Worm (Caenorhabditis elegans) whole organism, mixed stage, embryonic: Measurements from ENCODE around the gene T05C12.4.
A peak's percentile ranks its signal among the peaks of the same experiment; 100 is the strongest.

Experiments
- M03D4.4 ChIP-seq: sonication (generic microtip); optimal IDR thresholded peaks from 2 replicates; lab custom pipeline; 2017; ENCODE audit warnings: mild to moderate bottlenecking, missing genetic modification characterization, missing compliant biosample characterization
- bed-3 ChIP-seq: fragments of 200-800 bp; sonication (Bioruptor generic); optimal IDR thresholded peaks from 3 replicates; lab custom pipeline; 2018; ENCODE audit warnings: mild to moderate bottlenecking, missing genetic modification characterization, moderate library complexity, missing compliant biosample characterization
- blmp-1 ChIP-seq: fragments of 150-350 bp; optimal IDR thresholded peaks from 2 replicates; lab custom pipeline; 2014; ENCODE audit warnings: missing biosample characterization, missing genetic modification characterization
- ceh-39 ChIP-seq: fragments of 150-350 bp; optimal IDR thresholded peaks from 2 replicates; lab custom pipeline; 2014; ENCODE audit warnings: missing biosample characterization, missing genetic modification characterization
- ceh-43 ChIP-seq: fragments of 200-800 bp; sonication (Bioruptor generic); optimal IDR thresholded peaks from 2 replicates; lab custom pipeline; 2018; ENCODE audit warnings: mild to moderate bottlenecking, missing genetic modification characterization, moderate library complexity, missing compliant biosample characterization
- ceh-83 ChIP-seq: fragments of 200-800 bp; sonication (Bioruptor generic); optimal IDR thresholded peaks from 2 replicates; lab custom pipeline; 2018; ENCODE audit warnings: mild to moderate bottlenecking, missing genetic modification characterization, missing compliant biosample characterization
- ces-1 ChIP-seq: fragments of 150-350 bp; optimal IDR thresholded peaks from 2 replicates; lab custom pipeline; 2014; ENCODE audit warnings: missing biosample characterization, missing genetic modification reagents, missing genetic modification characterization
- cnd-1 ChIP-seq: fragments of 200-800 bp; sonication (Bioruptor generic); optimal IDR thresholded peaks from 2 replicates; lab custom pipeline; 2018; ENCODE audit warnings: mild to moderate bottlenecking, missing genetic modification characterization, missing compliant biosample characterization
- drap-1 ChIP-seq: fragments of 200-800 bp; sonication (Bioruptor generic); optimal IDR thresholded peaks from 3 replicates; lab custom pipeline; 2018; ENCODE audit warnings: mild to moderate bottlenecking, missing genetic modification characterization, missing compliant biosample characterization
- elt-1 ChIP-seq: sonication (generic microtip); optimal IDR thresholded peaks from 2 replicates; lab custom pipeline; 2017; ENCODE audit warnings: missing genetic modification characterization, mild to moderate bottlenecking, missing compliant biosample characterization, antibody characterized with exemption, moderate library complexity, borderline replicate concordance; ENCODE audit not compliant: insufficient read depth
- flh-1 ChIP-seq: fragments of 200-800 bp; sonication (Bioruptor generic); optimal IDR thresholded peaks from 2 replicates; lab custom pipeline; 2018; ENCODE audit warnings: mild to moderate bottlenecking, missing genetic modification characterization, moderate library complexity, missing compliant biosample characterization
- ham-2 ChIP-seq: fragments of 200-800 bp; sonication (Bioruptor generic); optimal IDR thresholded peaks from 2 replicates; lab custom pipeline; 2018; ENCODE audit warnings: mild to moderate bottlenecking, missing genetic modification characterization, missing compliant biosample characterization
- hlh-1 ChIP-seq: fragments of 150-350 bp; optimal IDR thresholded peaks from 2 replicates; lab custom pipeline; 2014; ENCODE audit warnings: missing biosample characterization, missing genetic modification reagents, missing genetic modification characterization
- lin-13 ChIP-seq: fragments of 150-350 bp; optimal IDR thresholded peaks from 2 replicates; lab custom pipeline; 2014; ENCODE audit warnings: missing biosample characterization, missing genetic modification characterization
- lin-32 ChIP-seq: fragments of 200-800 bp; sonication (Bioruptor generic); optimal IDR thresholded peaks from 2 replicates; lab custom pipeline; 2018; ENCODE audit warnings: mild to moderate bottlenecking, missing genetic modification characterization, missing compliant biosample characterization
- lsy-2 ChIP-seq: fragments of 150-350 bp; optimal IDR thresholded peaks from 2 replicates; lab custom pipeline; 2014; ENCODE audit warnings: missing biosample characterization, missing genetic modification characterization
- mab-5 ChIP-seq: fragments of 150-350 bp; optimal IDR thresholded peaks from 2 replicates; lab custom pipeline; 2014; ENCODE audit warnings: missing biosample characterization, missing genetic modification characterization
- mep-1 ChIP-seq: fragments of 150-350 bp; optimal IDR thresholded peaks from 2 replicates; lab custom pipeline; 2017; ENCODE audit warnings: missing biosample characterization, missing genetic modification reagents, missing genetic modification characterization, inconsistent platforms
- mls-2 ChIP-seq: sonication (generic microtip); optimal IDR thresholded peaks from 2 replicates; lab custom pipeline; 2016; ENCODE audit warnings: mild to moderate bottlenecking, missing genetic modification characterization, moderate library complexity, missing compliant biosample characterization
- nhr-237 ChIP-seq: fragments of 150-350 bp; optimal IDR thresholded peaks from 2 replicates; lab custom pipeline; 2014; ENCODE audit warnings: missing biosample characterization, missing genetic modification characterization
- nhr-76 ChIP-seq: sonication (generic microtip); optimal IDR thresholded peaks from 2 replicates; lab custom pipeline; 2017; ENCODE audit warnings: missing biosample characterization, missing genetic modification characterization
- sem-2 ChIP-seq: fragments of 200-800 bp; sonication (Bioruptor generic); optimal IDR thresholded peaks from 2 replicates; lab custom pipeline; 2018; ENCODE audit warnings: mild to moderate bottlenecking, missing genetic modification characterization, missing compliant biosample characterization
- snpc-4 ChIP-seq: fragments of 150-350 bp; optimal IDR thresholded peaks from 2 replicates; lab custom pipeline; 2014; ENCODE audit warnings: missing biosample characterization, missing genetic modification characterization
- sptf-1 ChIP-seq: sonication (generic microtip); optimal IDR thresholded peaks from 2 replicates; lab custom pipeline; 2017; ENCODE audit warnings: mild to moderate bottlenecking, missing genetic modification characterization, moderate library complexity, missing compliant biosample characterization
- tbx-8 ChIP-seq: fragments of 200-800 bp; sonication (Bioruptor generic); optimal IDR thresholded peaks from 2 replicates; lab custom pipeline; 2018; ENCODE audit warnings: mild to moderate bottlenecking, missing genetic modification characterization, moderate library complexity, missing compliant biosample characterization
- unc-120 ChIP-seq: sonication (generic microtip); optimal IDR thresholded peaks from 2 replicates; lab custom pipeline; 2017; ENCODE audit warnings: missing genetic modification characterization, missing compliant biosample characterization; ENCODE audit not compliant: poor library complexity, severe bottlenecking
- unc-39 ChIP-seq: fragments of 150-350 bp; optimal IDR thresholded peaks from 2 replicates; lab custom pipeline; 2014; ENCODE audit warnings: missing biosample characterization, missing genetic modification characterization
- unc-62 ChIP-seq: fragments of 150-350 bp; optimal IDR thresholded peaks from 2 replicates; lab custom pipeline; 2014; ENCODE audit warnings: missing biosample characterization, missing genetic modification reagents, missing genetic modification characterization
- zip-8 ChIP-seq: fragments of 150-350 bp; optimal IDR thresholded peaks from 2 replicates; lab custom pipeline; 2014; ENCODE audit warnings: missing biosample characterization, missing genetic modification characterization
- ztf-11 ChIP-seq: fragments of 150-350 bp; optimal IDR thresholded peaks from 2 replicates; lab custom pipeline; 2014; ENCODE audit warnings: missing biosample characterization, missing genetic modification characterization

T05C12.4 gene

DNA sequence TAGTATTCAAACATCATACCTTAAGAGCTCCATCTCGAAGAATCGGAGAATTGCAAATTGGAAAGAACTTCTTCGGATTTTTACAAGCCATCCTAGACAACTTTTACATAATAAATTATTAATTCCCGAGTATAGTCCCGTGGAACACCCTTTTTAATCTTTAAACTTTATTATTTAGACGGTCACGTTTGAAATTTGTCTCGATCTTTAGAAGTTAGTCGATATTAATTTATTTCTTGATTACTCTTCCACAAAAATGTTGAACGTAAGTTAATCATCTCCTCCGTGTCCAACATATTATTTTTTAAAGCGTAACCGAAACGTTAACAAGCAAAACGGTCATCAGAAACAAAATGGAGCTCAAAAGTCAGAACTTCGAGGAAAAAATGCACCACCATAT lies 6.7 kb downstream of the T05C12.4 start, which contains the start of the genes decr-1.3 and T05C12.1:
decr-1.3 (minus strand) TSS at position 101 of the 400 bp plus-strand sequence.
T05C12.1 (plus strand) TSS at position 232 of the 400 bp plus-strand sequence.
- no peak for TF ChIP-seq lin-32
- no peak for TF ChIP-seq nhr-237 (tag; lab: Kevin White, UChicago)

DNA sequence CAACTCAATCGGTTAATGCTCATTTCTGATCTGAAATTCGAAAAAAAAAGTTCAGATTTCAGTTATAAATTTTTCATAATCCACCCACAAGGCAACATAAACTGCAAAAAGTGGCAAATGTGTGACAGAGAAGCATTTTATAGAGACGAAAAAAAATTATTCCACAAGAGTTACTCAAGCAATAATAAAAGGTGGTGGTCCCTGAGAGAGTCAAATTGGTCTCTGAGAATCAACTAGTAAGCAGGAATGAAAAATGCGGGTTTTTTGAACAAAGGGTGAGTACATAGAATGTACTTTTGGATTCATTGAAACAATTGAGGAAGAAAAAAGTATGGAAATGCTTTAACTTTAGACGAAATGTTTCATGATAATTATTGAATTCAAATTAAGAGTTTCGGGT lies 9.8 kb downstream of the T05C12.4 start, which contains the start of gene T05C12.11:
T05C12.11 (minus strand) TSS at position 101 of the 400 bp plus-strand sequence.
- no peak for TF ChIP-seq unc-120 (tag; lab: Kevin White, UChicago)
- no peak for TF ChIP-seq lin-32
- TF ChIP-seq mls-2: no peak
- TF ChIP-seq M03D4.4 (tag; lab: Kevin White, UChicago): no peak
- TF ChIP-seq hlh-1 (tag; lab: Kevin White, UChicago): no peak
- no peak for TF ChIP-seq cnd-1
- TF ChIP-seq mep-1: no peak
- TF ChIP-seq ces-1: no peak
- no peak for TF ChIP-seq sem-2 (GFP tag; lab: Kevin White, UChicago)
- TF ChIP-seq ztf-11 (tag; lab: Kevin White, UChicago): no peak
- TF ChIP-seq flh-1 (GFP tag; lab: Kevin White, UChicago): no peak
- no peak for TF ChIP-seq drap-1 (GFP tag; lab: Kevin White, UChicago)
- TF ChIP-seq bed-3 (GFP tag; lab: Kevin White, UChicago): no peak
- TF ChIP-seq lin-13 (tag; lab: Kevin White, UChicago): no peak
- no peak for TF ChIP-seq elt-1 (tag; lab: Kevin White, UChicago)
- no peak for TF ChIP-seq tbx-8 (GFP tag; lab: Kevin White, UChicago)
- no peak for TF ChIP-seq zip-8 (tag; lab: Kevin White, UChicago)
- no peak for TF ChIP-seq lsy-2 (tag; lab: Kevin White, UChicago)
- TF ChIP-seq snpc-4: no peak
- no peak for TF ChIP-seq ham-2 (GFP tag; lab: Kevin White, UChicago)
- TF ChIP-seq, all 35 proteins: peak for 0

DNA sequence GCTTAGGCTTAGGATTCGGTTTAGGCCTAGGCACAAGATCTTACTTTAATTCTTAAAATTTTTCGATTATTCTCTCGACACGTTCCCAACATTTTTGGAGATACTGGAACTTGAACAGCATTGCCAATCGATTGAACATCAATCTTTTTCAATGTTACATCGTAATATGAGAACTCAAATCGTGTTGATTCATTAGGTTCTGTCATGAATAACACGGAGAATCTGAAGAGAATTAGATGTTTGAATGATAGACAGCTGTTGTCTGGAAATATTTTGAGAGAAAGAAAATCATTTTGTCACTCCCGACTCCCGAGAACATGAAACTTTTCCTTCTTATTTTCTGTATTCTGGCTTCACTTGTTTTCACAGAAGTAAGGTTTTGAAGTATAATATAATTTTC lies 10.9 kb downstream of the T05C12.4 start, which contains the start of gene T05C12.15:
T05C12.15 (plus strand) TSS at position 301 of the 400 bp plus-strand sequence.
- TF ChIP-seq mab-5 (no peak), unc-39 (tag; lab: Kevin White, UChicago) (no peak), ceh-83 (no peak), cnd-1 (no peak), ceh-39 (tag; lab: Kevin White, UChicago) (no peak), elt-1 (tag; lab: Kevin White, UChicago) (no peak), tbx-8 (GFP tag; lab: Kevin White, UChicago) (no peak), drap-1 (GFP tag; lab: Kevin White, UChicago) (no peak), mls-2 (no peak)

DNA sequence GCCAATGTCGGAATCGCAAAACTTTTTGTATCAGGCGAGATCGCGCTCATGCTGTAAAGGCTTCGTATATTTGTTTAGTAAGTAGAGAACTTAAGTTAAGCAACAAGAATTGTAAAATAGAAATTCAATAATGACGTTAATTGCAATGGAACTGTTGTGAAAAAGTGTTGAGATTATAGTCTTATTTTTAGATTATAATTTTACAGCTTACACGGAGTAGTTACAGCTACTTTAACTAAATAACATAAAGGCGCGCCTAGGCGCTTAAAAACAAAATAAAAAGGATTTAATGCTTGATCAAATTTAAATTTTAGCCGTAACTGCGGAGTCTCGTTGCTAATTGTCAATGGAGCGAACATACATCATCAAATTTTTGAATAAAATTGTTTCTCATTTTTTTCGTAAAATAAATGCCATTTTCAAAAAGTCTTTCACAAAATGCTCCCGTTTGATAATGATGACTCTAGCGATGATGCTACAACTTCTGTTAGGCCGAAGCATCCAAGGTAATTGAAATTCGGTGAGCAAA lies 18.0 kb downstream of the T05C12.4 start, which contains the start of the genes emb-27 and rrf-3:
emb-27 (minus strand) TSS at position 51 of the 529 bp plus-strand sequence.
rrf-3 (plus strand) TSS at position 346 of the 529 bp plus-strand sequence.
- TF ChIP-seq ces-1 (peak; percentile 97), lsy-2 (tag; lab: Kevin White, UChicago) (peak; percentile 71), unc-120 (tag; lab: Kevin White, UChicago) (no peak), ham-2 (GFP tag; lab: Kevin White, UChicago) (peak; percentile 68), blmp-1 (tag; lab: Kevin White, UChicago) (no peak)

DNA sequence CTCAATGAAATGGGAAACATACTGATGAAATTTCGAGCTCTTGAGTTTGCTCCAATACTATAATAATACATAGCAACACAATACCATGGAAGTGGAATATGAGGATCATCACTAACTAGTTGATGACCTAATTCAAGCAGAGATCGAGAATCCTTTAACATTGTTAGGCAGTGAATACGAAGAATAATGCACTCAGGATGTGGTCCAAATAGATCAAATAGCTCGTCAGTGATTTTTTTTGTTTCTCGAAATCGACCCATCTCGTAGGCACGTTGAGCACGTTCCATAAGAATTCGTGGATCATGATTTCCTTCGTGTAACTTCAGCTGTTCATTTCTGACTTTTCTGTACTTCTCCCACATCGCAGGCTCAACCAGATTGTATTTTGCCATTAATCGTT lies 19.3 kb downstream of the T05C12.4 start:
- TF ChIP-seq elt-1 (tag; lab: Kevin White, UChicago) (no peak), mab-5 (no peak), hlh-1 (tag; lab: Kevin White, UChicago) (no peak), sptf-1 (tag; lab: Kevin White, UChicago) (no peak), blmp-1 (tag; lab: Kevin White, UChicago) (no peak), lsy-2 (tag; lab: Kevin White, UChicago) (no peak), ham-2 (GFP tag; lab: Kevin White, UChicago) (no peak), snpc-4 (no peak), bed-3 (GFP tag; lab: Kevin White, UChicago) (no peak), tbx-8 (GFP tag; lab: Kevin White, UChicago) (no peak), ceh-43 (GFP tag; lab: Kevin White, UChicago) (no peak), sem-2 (GFP tag; lab: Kevin White, UChicago) (no peak), mls-2 (no peak), nhr-237 (tag; lab: Kevin White, UChicago) (no peak), mep-1 (no peak), nhr-76 (tag; lab: Kevin White, UChicago) (no peak), unc-62 (GFP tag; lab: Kevin White, UChicago) (no peak), ces-1 (no peak)
